Fruit fly (Drosophila melanogaster) whole organism, embryonic: Measurements from ENCODE around the gene CG5180.
A peak's percentile ranks its signal among the peaks of the same experiment; 100 is the strongest.

Experiments used
- Bgb ChIP-seq: fragments of 200-800 bp; sonication (Bioruptor generic); IDR thresholded peaks from 2 replicates; pipeline ENCODE4 v1.3.6; 2022; ENCODE audit warnings: missing biosample characterization, missing genetic modification characterization; ENCODE audit not compliant: partially characterized antibody
- CG10959 ChIP-seq: fragments of 200-800 bp; sonication (Bioruptor generic); IDR thresholded peaks from 2 replicates; pipeline ENCODE4 v1.3.6; 2022; ENCODE audit warnings: missing biosample characterization, missing genetic modification characterization
- CG11093 ChIP-seq: fragments of 200-800 bp; sonication (Bioruptor generic); IDR thresholded peaks from 3 replicates; pipeline ENCODE4 v1.3.6; 2022; ENCODE audit warnings: missing biosample characterization, missing genetic modification characterization
- CG13123 ChIP-seq: fragments of 200-800 bp; sonication (Bioruptor generic); optimal IDR thresholded peaks from 2 replicates; lab custom pipeline; 2016; ENCODE audit warnings: missing biosample characterization, missing genetic modification characterization
- CG14860 ChIP-seq: fragments of 200-800 bp; sonication (Bioruptor generic); IDR thresholded peaks from 3 replicates; pipeline ENCODE4 v1.3.6; 2022; ENCODE audit warnings: missing biosample characterization, missing genetic modification characterization; ENCODE audit not compliant: partially characterized antibody
- CG15269 ChIP-seq: fragments of 200-800 bp; sonication (Bioruptor generic); optimal IDR thresholded peaks from 2 replicates; lab custom pipeline; 2018; ENCODE audit warnings: missing biosample characterization, mild to moderate bottlenecking, missing genetic modification characterization, moderate library complexity
- CG1529 ChIP-seq: fragments of 200-800 bp; sonication (Bioruptor generic); optimal IDR thresholded peaks from 3 replicates; lab custom pipeline; 2018; ENCODE audit warnings: missing biosample characterization, missing genetic modification characterization
- CG1603 ChIP-seq: fragments of 200-800 bp; sonication (Bioruptor generic); optimal IDR thresholded peaks from 2 replicates; lab custom pipeline; 2019; ENCODE audit warnings: missing biosample characterization, mild to moderate bottlenecking, missing genetic modification characterization, moderate library complexity
- CG1647 ChIP-seq: fragments of 200-800 bp; sonication (Bioruptor generic); optimal IDR thresholded peaks from 3 replicates; lab custom pipeline; 2016; ENCODE audit warnings: missing biosample characterization, missing genetic modification characterization
- CG17912 ChIP-seq: fragments of 200-800 bp; sonication (Bioruptor generic); optimal IDR thresholded peaks from 2 replicates; lab custom pipeline; 2018; ENCODE audit warnings: missing biosample characterization, mild to moderate bottlenecking, missing genetic modification characterization
- CG18619 ChIP-seq: fragments of 200-800 bp; sonication (Bioruptor generic); optimal IDR thresholded peaks from 3 replicates; lab custom pipeline; 2017; ENCODE audit warnings: missing biosample characterization, mild to moderate bottlenecking, missing genetic modification characterization
- CG18764 ChIP-seq: fragments of 200-800 bp; sonication (Bioruptor generic); optimal IDR thresholded peaks from 3 replicates; lab custom pipeline; 2016; ENCODE audit warnings: missing biosample characterization, missing genetic modification characterization
- CG31224 ChIP-seq: fragments of 200-800 bp; sonication (Bioruptor generic); IDR thresholded peaks from 2 replicates; pipeline ENCODE4 v1.3.6; 2022; ENCODE audit warnings: missing biosample characterization, missing genetic modification characterization
- CG4820 ChIP-seq: fragments of 200-800 bp; sonication (Bioruptor generic); optimal IDR thresholded peaks from 3 replicates; lab custom pipeline; 2016; ENCODE audit warnings: missing biosample characterization, missing genetic modification characterization
- CG5245 ChIP-seq: fragments of 200-800 bp; sonication (Bioruptor generic); optimal IDR thresholded peaks from 3 replicates; lab custom pipeline; 2016; ENCODE audit warnings: missing biosample characterization, missing genetic modification characterization
- CG5953 ChIP-seq: fragments of 200-800 bp; sonication (Bioruptor generic); IDR thresholded peaks from 2 replicates; pipeline ENCODE4 v1.3.6; 2022; ENCODE audit warnings: missing biosample characterization, missing genetic modification characterization
- CG6175 ChIP-seq: fragments of 200-800 bp; sonication (Bioruptor generic); IDR thresholded peaks from 3 replicates; pipeline ENCODE4 v1.3.6; 2022; ENCODE audit warnings: missing biosample characterization, missing genetic modification characterization
- CG8478 ChIP-seq: fragments of >200 bp; optimal IDR thresholded peaks from 2 replicates; lab custom pipeline; 2018
- Elba2 ChIP-seq: fragments of 200-800 bp; sonication (Bioruptor generic); optimal IDR thresholded peaks from 3 replicates; lab custom pipeline; 2016; ENCODE audit warnings: missing biosample characterization, missing genetic modification characterization
- Ets65A ChIP-seq: fragments of 200-800 bp; sonication (Bioruptor generic); peaks from one replicate; lab custom pipeline; 2016; ENCODE audit warnings: missing biosample characterization, missing genetic modification characterization
- Fer1 ChIP-seq: fragments of 200-800 bp; sonication (Bioruptor generic); optimal IDR thresholded peaks from 2 replicates; lab custom pipeline; 2017; ENCODE audit warnings: missing biosample characterization, mild to moderate bottlenecking, missing genetic modification characterization
- Gsc ChIP-seq: fragments of 200-800 bp; sonication (Bioruptor generic); IDR thresholded peaks from 2 replicates; pipeline ENCODE4 v1.3.6; 2022; ENCODE audit warnings: missing biosample characterization, missing genetic modification characterization
- Hmr ChIP-seq: fragments of 200-800 bp; sonication (Bioruptor generic); optimal IDR thresholded peaks from 3 replicates; lab custom pipeline; 2017; ENCODE audit warnings: mild to moderate bottlenecking, missing biosample characterization, missing genetic modification reagents, missing genetic modification characterization
- Jarid2 ChIP-seq: fragments of 200-800 bp; sonication (Bioruptor generic); optimal IDR thresholded peaks from 3 replicates; lab custom pipeline; 2017; ENCODE audit warnings: mild to moderate bottlenecking, missing biosample characterization, missing genetic modification reagents, missing genetic modification characterization
- Mrtf ChIP-seq: fragments of 200-800 bp; sonication (Bioruptor generic); IDR thresholded peaks from 3 replicates; pipeline ENCODE4 v1.3.6; 2022; ENCODE audit warnings: missing biosample characterization, missing genetic modification characterization
- Pdp1 ChIP-seq, 2 experiments: fragments of 200-800 bp; sonication (Bioruptor generic); optimal IDR thresholded peaks; 3 replicates each; lab custom pipeline; 2016; ENCODE audit warnings: missing biosample characterization in 2 of 2, missing genetic modification characterization in 2 of 2, mild to moderate bottlenecking in 1 of 2, moderate library complexity in 1 of 2
- al ChIP-seq: fragments of 200-800 bp; sonication (Bioruptor generic); IDR thresholded peaks from 2 replicates; pipeline ENCODE4 v1.3.6; 2022; ENCODE audit warnings: missing biosample characterization, missing genetic modification characterization
- az2 ChIP-seq: fragments of 200-800 bp; sonication (Bioruptor generic); optimal IDR thresholded peaks from 3 replicates; lab custom pipeline; 2016; ENCODE audit warnings: missing biosample characterization, missing genetic modification characterization
- bab2 ChIP-seq: fragments of 200-800 bp; sonication (Bioruptor generic); optimal IDR thresholded peaks from 2 replicates; lab custom pipeline; 2016; ENCODE audit warnings: missing biosample characterization, missing genetic modification characterization
- bbx ChIP-seq: fragments of 200-800 bp; sonication (Bioruptor generic); IDR thresholded peaks from 2 replicates; pipeline ENCODE4 v1.3.6; 2022; ENCODE audit warnings: missing biosample characterization, missing genetic modification characterization; ENCODE audit not compliant: partially characterized antibody
- cad ChIP-seq: fragments of >200 bp; optimal IDR thresholded peaks from 2 replicates; lab custom pipeline; 2017; ENCODE audit warnings: missing biosample characterization, missing genetic modification characterization
- cg ChIP-seq: fragments of 200-800 bp; sonication (Bioruptor generic); optimal IDR thresholded peaks from 3 replicates; lab custom pipeline; 2019; ENCODE audit warnings: missing biosample characterization, mild to moderate bottlenecking, missing genetic modification characterization, moderate library complexity
- dysf ChIP-seq: fragments of 200-800 bp; sonication (Bioruptor generic); IDR thresholded peaks from 3 replicates; pipeline ENCODE4 v1.3.6; 2022; ENCODE audit warnings: missing biosample characterization, missing genetic modification characterization
- ftz-f1 ChIP-seq: fragments of 200-800 bp; sonication (Bioruptor generic); optimal IDR thresholded peaks from 2 replicates; lab custom pipeline; 2016; ENCODE audit warnings: missing biosample characterization, missing genetic modification characterization
- gfzf ChIP-seq: fragments of 200-800 bp; sonication (Bioruptor generic); optimal IDR thresholded peaks from 2 replicates; lab custom pipeline; 2016; ENCODE audit warnings: missing biosample characterization, mild to moderate bottlenecking, missing genetic modification characterization, moderate library complexity
- gro ChIP-seq: fragments of 200-800 bp; sonication (Bioruptor generic); optimal IDR thresholded peaks from 2 replicates; lab custom pipeline; 2016; ENCODE audit warnings: missing biosample characterization, missing genetic modification characterization
- phol ChIP-seq: fragments of 200-800 bp; sonication (Bioruptor generic); optimal IDR thresholded peaks from 3 replicates; lab custom pipeline; 2018; ENCODE audit warnings: missing biosample characterization, mild to moderate bottlenecking, missing genetic modification characterization, moderate library complexity
- pnt ChIP-seq: fragments of 200-800 bp; sonication (Bioruptor generic); optimal IDR thresholded peaks from 3 replicates; lab custom pipeline; 2016; ENCODE audit warnings: missing biosample characterization, missing genetic modification characterization
- prd ChIP-seq, 3 experiments: fragments of >200 bp in 2 of 3; fragments of 200-800 bp in 1 of 3; sonication (Bioruptor generic) in 1 of 3; optimal IDR thresholded peaks in 2 of 3; IDR thresholded peaks in 1 of 3; 2 replicates in 2 of 3; 3 replicates in 1 of 3; pipeline versions ENCODE4 v1.3.6 to Lab custom; 2017 to 2022; ENCODE audit warnings: missing biosample characterization in 1 of 3, missing genetic modification characterization in 1 of 3
- row ChIP-seq: fragments of 200-800 bp; sonication (Bioruptor generic); IDR thresholded peaks from 3 replicates; pipeline ENCODE4 v1.3.6; 2022; ENCODE audit warnings: missing biosample characterization, missing genetic modification characterization
- sna ChIP-seq: fragments of 200-800 bp; sonication (Bioruptor generic); IDR thresholded peaks from 2 replicates; pipeline ENCODE4 v1.3.6; 2022; ENCODE audit warnings: missing biosample characterization, missing genetic modification characterization; ENCODE audit not compliant: partially characterized antibody
- sob ChIP-seq: fragments of 200-800 bp; sonication (Bioruptor generic); IDR thresholded peaks from 2 replicates; pipeline ENCODE4 v1.3.6; 2022; ENCODE audit warnings: missing biosample characterization, missing genetic modification characterization
- trh ChIP-seq: fragments of 200-800 bp; sonication (Bioruptor generic); optimal IDR thresholded peaks from 2 replicates; lab custom pipeline; 2016; ENCODE audit warnings: missing biosample characterization, missing genetic modification characterization
- zfh1 ChIP-seq: fragments of 200-800 bp; sonication (Bioruptor generic); IDR thresholded peaks from 3 replicates; pipeline ENCODE4 v1.3.6; 2022; ENCODE audit warnings: missing biosample characterization, missing genetic modification characterization
- zfh2 ChIP-seq: fragments of 200-800 bp; sonication (Bioruptor generic); optimal IDR thresholded peaks from 2 replicates; lab custom pipeline; 2016; ENCODE audit warnings: missing biosample characterization, missing genetic modification characterization

The CG5180 gene

dm6 chr3R:20585566-20585965, 27.8 kb downstream of the CG5180 start, which contains the start of gene CG16953 (continued):
- peak; percentile 37 for TF ChIP-seq CG1603 (tag; lab: Kevin White, UChicago)
- no peak for TF ChIP-seq trh (GFP tag; lab: Kevin White, UChicago)
- TF ChIP-seq Mrtf = no peak
- TF ChIP-seq CG4820 (GFP tag; lab: Kevin White, UChicago) = no peak
- TF ChIP-seq CG1529 (GFP tag; lab: Kevin White, UChicago) = no peak
- no peak for TF ChIP-seq CG5953 (GFP tag; lab: Robert Waterston, UW)
- no peak for TF ChIP-seq CG31224 (GFP tag; lab: Robert Waterston, UW)
- TF ChIP-seq CG14860 (GFP tag; lab: Robert Waterston, UW) = no peak
- TF ChIP-seq CG6175 = no peak
- TF ChIP-seq az2 (GFP tag; lab: Kevin White, UChicago) = no peak
- peak; percentile 4 for TF ChIP-seq Fer1 (GFP tag; lab: Kevin White, UChicago)
- no peak for TF ChIP-seq al (GFP tag; lab: Robert Waterston, UW)
- no peak for TF ChIP-seq CG17912 (GFP tag; lab: Kevin White, UChicago)
- no peak for TF ChIP-seq gro (GFP tag; lab: Kevin White, UChicago)
- TF ChIP-seq phol (tag; lab: Kevin White, UChicago) = peak; percentile 12
- no peak for TF ChIP-seq zfh2 (GFP tag; lab: Kevin White, UChicago)
- TF ChIP-seq Bgb = no peak
- TF ChIP-seq cg (GFP tag; lab: Kevin White, UChicago) = peak; percentile 2
- TF ChIP-seq gfzf (GFP tag; lab: Kevin White, UChicago) = peak; percentile 84
- TF ChIP-seq dysf = no peak
- no peak for TF ChIP-seq Jarid2
- peak; percentile 32; the same call in 1 of the 2 replicates for TF ChIP-seq bbx
- TF ChIP-seq CG11093 (GFP tag; lab: Robert Waterston, UW) = no peak
- no peak for TF ChIP-seq CG5245 (GFP tag; lab: Kevin White, UChicago)
- TF ChIP-seq CG10959 (GFP tag; lab: Robert Waterston, UW) = no peak
- TF ChIP-seq CG1647 (GFP tag; lab: Kevin White, UChicago) = no peak
- no peak for TF ChIP-seq sob (GFP tag; lab: Robert Waterston, UW)
- TF ChIP-seq CG18764 (GFP tag; lab: Kevin White, UChicago) = no peak
- TF ChIP-seq Ets65A (GFP tag; lab: Kevin White, UChicago) = no peak
- TF ChIP-seq Gsc (GFP tag; lab: Robert Waterston, UW) = no peak
- TF ChIP-seq Pdp1 (GFP tag; optimal IDR thresholded peaks at IDR 0.05; lab: Kevin White, UChicago) = peak in 1 of 2 experiments; percentile 75
- no peak for TF ChIP-seq pnt (GFP tag; lab: Kevin White, UChicago)
- TF ChIP-seq row (GFP tag; lab: Robert Waterston, UW) = no peak
- TF ChIP-seq zfh1 (GFP tag; lab: Robert Waterston, UW) = no peak

DNA sequence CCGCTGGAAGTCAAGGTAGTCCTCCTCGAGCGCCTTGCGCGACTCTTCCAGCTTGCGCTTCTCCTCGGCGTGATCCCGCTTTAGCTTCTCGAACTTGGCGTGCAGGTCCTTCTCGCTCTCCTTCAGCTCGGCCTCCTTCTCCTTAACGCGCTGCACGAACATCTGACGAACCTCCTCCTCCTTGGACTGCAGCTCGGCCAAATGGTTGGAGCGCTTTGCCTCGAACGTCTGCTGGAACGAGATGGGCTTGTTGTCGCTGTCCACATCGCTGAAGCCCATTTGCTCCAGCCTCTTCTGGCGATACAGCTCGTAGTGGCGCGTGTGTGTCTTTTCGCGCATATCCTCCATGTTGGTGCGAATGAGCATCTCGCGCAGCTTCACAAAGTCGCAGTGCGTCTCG, 28.7 kb downstream of the CG5180 start:
- TF ChIP-seq Elba2 (GFP tag; lab: Kevin White, UChicago) (no peak), CG8478 (peak; percentile 57), pnt (GFP tag; lab: Kevin White, UChicago) (no peak), CG18619 (GFP tag; lab: Kevin White, UChicago) (no peak), sna (no peak), ftz-f1 (GFP tag; lab: Kevin White, UChicago) (no peak), CG13123 (GFP tag; lab: Kevin White, UChicago) (no peak), bab2 (no peak), cad (GFP tag; lab: Kevin White, UChicago) (no peak), Ets65A (GFP tag; lab: Kevin White, UChicago) (peak; percentile 55), CG15269 (no peak), prd (optimal IDR thresholded peaks at IDR 0.05; lab: Kevin White, UChicago) (no peak), prd (GFP tag; IDR thresholded peaks at IDR 0.05; lab: Robert Waterston, UW) (no peak), Hmr (no peak)
